Worm (Caenorhabditis elegans) whole organism, L1 larva: Measurements from ENCODE around the gene F11C7.2.
A peak's percentile ranks its signal among the peaks of the same experiment; 100 is the strongest.

Experiments used
- aly-2 ChIP-seq: fragments of 150-350 bp; optimal IDR thresholded peaks from 2 replicates; lab custom pipeline; 2014; ENCODE audit warnings: missing biosample characterization, missing genetic modification characterization
- ama-1 ChIP-seq: fragments of 150-350 bp; optimal IDR thresholded peaks from 2 replicates; lab custom pipeline; 2014
- blmp-1 ChIP-seq: fragments of 150-350 bp; optimal IDR thresholded peaks from 2 replicates; lab custom pipeline; 2014; ENCODE audit warnings: missing biosample characterization, missing genetic modification characterization
- egl-13 ChIP-seq: sonication (generic microtip); optimal IDR thresholded peaks from 2 replicates; lab custom pipeline; 2016; ENCODE audit warnings: missing genotype, missing genetic modification reagents, missing genetic modification characterization, missing compliant biosample characterization
- elt-2 ChIP-seq: sonication (generic microtip); optimal IDR thresholded peaks from 2 replicates; lab custom pipeline; 2016; ENCODE audit warnings: missing genetic modification characterization, mild to moderate bottlenecking, inconsistent platforms, missing compliant biosample characterization, missing genetic modification reagents
- ets-5 ChIP-seq: fragments of 200-800 bp; sonication (Bioruptor generic); IDR thresholded peaks from 2 replicates; pipeline ENCODE4 v1.3.6; 2022; ENCODE audit warnings: missing genetic modification characterization, missing compliant biosample characterization
- fkh-8 ChIP-seq: sonication (generic microtip); optimal IDR thresholded peaks from 2 replicates; lab custom pipeline; 2016; ENCODE audit warnings: mild to moderate bottlenecking, missing genetic modification characterization, missing compliant biosample characterization
- lin-13 ChIP-seq: fragments of 150-350 bp; optimal IDR thresholded peaks from 2 replicates; lab custom pipeline; 2014; ENCODE audit warnings: missing biosample characterization, missing genetic modification reagents, missing genetic modification characterization
- nhr-12 ChIP-seq: sonication (generic microtip); optimal IDR thresholded peaks from 2 replicates; lab custom pipeline; 2017; ENCODE audit warnings: missing biosample characterization, missing genetic modification characterization
- nhr-76 ChIP-seq: sonication (generic microtip); optimal IDR thresholded peaks from 2 replicates; lab custom pipeline; 2017; ENCODE audit warnings: missing biosample characterization, missing genetic modification characterization
- pqm-1 ChIP-seq: sonication (generic microtip); optimal IDR thresholded peaks from 3 replicates; lab custom pipeline; 2017; ENCODE audit warnings: missing biosample characterization, missing genetic modification characterization
- skn-1 ChIP-seq: fragments of 150-350 bp; optimal IDR thresholded peaks from 2 replicates; lab custom pipeline; 2014; ENCODE audit warnings: missing biosample characterization, missing genetic modification characterization
- unc-130 ChIP-seq: fragments of 150-350 bp; optimal IDR thresholded peaks from 2 replicates; lab custom pipeline; 2017; ENCODE audit warnings: missing biosample characterization, missing genetic modification characterization, inconsistent platforms
- ztf-11 ChIP-seq, 2 experiments: sonication (generic microtip); optimal IDR thresholded peaks; 2 replicates each; lab custom pipeline; 2016 to 2017; ENCODE audit warnings: missing genetic modification characterization in 2 of 2, missing biosample characterization in 1 of 2, missing compliant biosample characterization in 1 of 2

ce11 chrX:17420585-17421459 lies 24.2 kb downstream of the F11C7.2 start:
- no peak for TF ChIP-seq nhr-12 (tag; lab: Kevin White, UChicago)
- TF ChIP-seq ztf-11 (tag; optimal IDR thresholded peaks at IDR 0.05; lab: Kevin White, UChicago), result no peak
- TF ChIP-seq pqm-1, result no peak
- TF ChIP-seq elt-2 (tag; lab: Kevin White, UChicago), result no peak
- no peak for TF ChIP-seq aly-2 (tag; lab: Kevin White, UChicago)
- no peak for TF ChIP-seq ets-5 (GFP tag; lab: Robert Waterston, UW)
- TF ChIP-seq nhr-76 (tag; lab: Kevin White, UChicago), result no peak
- TF ChIP-seq ama-1 (lab: Kevin White, UChicago), result peak; percentile 95
- TF ChIP-seq skn-1 (tag; lab: Kevin White, UChicago), result no peak
- no peak for TF ChIP-seq blmp-1
- TF ChIP-seq lin-13 (GFP tag; lab: Kevin White, UChicago), result no peak
- no peak for TF ChIP-seq egl-13 (tag; lab: Kevin White, UChicago)
- no peak for TF ChIP-seq fkh-8 (tag; lab: Kevin White, UChicago)
- TF ChIP-seq unc-130, result no peak
